Fruit fly (Drosophila melanogaster) whole organism, embryonic: Measurements from ENCODE around the gene klar.
A peak's percentile ranks its signal among the peaks of the same experiment; 100 is the strongest.

Source experiments
- B-H1 ChIP-seq: fragments of 200-800 bp; sonication (Bioruptor generic); IDR thresholded peaks from 3 replicates; pipeline ENCODE4 v1.3.6; 2022; ENCODE audit warnings: missing biosample characterization, missing genetic modification characterization
- BEAF-32 ChIP-seq: fragments of 200-800 bp; sonication (Bioruptor generic); optimal IDR thresholded peaks from 3 replicates; lab custom pipeline; 2017; ENCODE audit warnings: missing biosample characterization, missing genetic modification characterization, mild to moderate bottlenecking, moderate library complexity, missing genetic modification reagents
- Bteb2 ChIP-seq: fragments of 200-800 bp; sonication (Bioruptor generic); optimal IDR thresholded peaks from 2 replicates; lab custom pipeline; 2016; ENCODE audit warnings: missing biosample characterization, missing genetic modification characterization
- CG12391 ChIP-seq: fragments of 200-800 bp; sonication (Bioruptor generic); optimal IDR thresholded peaks from 3 replicates; lab custom pipeline; 2018; ENCODE audit warnings: missing biosample characterization, mild to moderate bottlenecking, missing genetic modification characterization, moderate library complexity
- CG12744 ChIP-seq: fragments of 200-800 bp; sonication (Bioruptor generic); optimal IDR thresholded peaks from 2 replicates; lab custom pipeline; 2016; ENCODE audit warnings: missing biosample characterization, missing genetic modification characterization
- CG12769 ChIP-seq: fragments of 200-800 bp; sonication (Bioruptor generic); optimal IDR thresholded peaks from 2 replicates; lab custom pipeline; 2019; ENCODE audit warnings: missing biosample characterization, mild to moderate bottlenecking, missing genetic modification characterization, moderate library complexity
- CG14441 ChIP-seq: fragments of 200-800 bp; sonication (Bioruptor generic); IDR thresholded peaks from 2 replicates; pipeline ENCODE4 v1.3.6; 2022; ENCODE audit warnings: missing biosample characterization, missing genetic modification characterization
- CG14860 ChIP-seq: fragments of 200-800 bp; sonication (Bioruptor generic); IDR thresholded peaks from 3 replicates; pipeline ENCODE4 v1.3.6; 2022; ENCODE audit warnings: missing biosample characterization, missing genetic modification characterization; ENCODE audit not compliant: partially characterized antibody
- CG15011 ChIP-seq: fragments of 200-800 bp; sonication (Bioruptor generic); optimal IDR thresholded peaks from 3 replicates; lab custom pipeline; 2018; ENCODE audit warnings: missing biosample characterization, mild to moderate bottlenecking, missing genetic modification characterization
- CG17802 ChIP-seq: fragments of 200-800 bp; sonication (Bioruptor generic); optimal IDR thresholded peaks from 2 replicates; lab custom pipeline; 2018; ENCODE audit warnings: missing biosample characterization, mild to moderate bottlenecking, missing genetic modification characterization, moderate library complexity
- CG2202 ChIP-seq: fragments of 200-800 bp; sonication (Bioruptor generic); optimal IDR thresholded peaks from 2 replicates; lab custom pipeline; 2018; ENCODE audit warnings: missing biosample characterization, mild to moderate bottlenecking, missing genetic modification characterization
- CG32532 ChIP-seq: fragments of 200-800 bp; sonication (Bioruptor generic); IDR thresholded peaks from 2 replicates; pipeline ENCODE4 v1.3.6; 2022; ENCODE audit warnings: missing biosample characterization, missing genetic modification characterization
- CG32767 ChIP-seq: fragments of 200-800 bp; sonication (Bioruptor generic); IDR thresholded peaks from 2 replicates; pipeline ENCODE4 v1.3.6; 2022; ENCODE audit warnings: missing biosample characterization, missing genetic modification characterization
- CG4282 ChIP-seq: fragments of 200-800 bp; sonication (Bioruptor generic); optimal IDR thresholded peaks from 2 replicates; lab custom pipeline; 2016; ENCODE audit warnings: missing biosample characterization, missing genetic modification characterization
- CG4328 ChIP-seq: fragments of 200-800 bp; sonication (Bioruptor generic); optimal IDR thresholded peaks from 3 replicates; lab custom pipeline; 2017; ENCODE audit warnings: missing biosample characterization, missing genetic modification reagents, missing genetic modification characterization
- CG4854 ChIP-seq: fragments of 200-800 bp; sonication (Bioruptor generic); optimal IDR thresholded peaks from 2 replicates; lab custom pipeline; 2016; ENCODE audit warnings: missing biosample characterization, missing genetic modification characterization, inconsistent platforms
- CG5180 ChIP-seq: fragments of 200-800 bp; sonication (Bioruptor generic); optimal IDR thresholded peaks from 3 replicates; lab custom pipeline; 2017; ENCODE audit warnings: missing biosample characterization, missing genetic modification characterization, mild to moderate bottlenecking, moderate library complexity, missing genetic modification reagents
- CG6654 ChIP-seq: fragments of 200-800 bp; sonication (Bioruptor generic); optimal IDR thresholded peaks from 2 replicates; lab custom pipeline; 2017; ENCODE audit warnings: missing biosample characterization, mild to moderate bottlenecking, missing genetic modification characterization
- CG7839 ChIP-seq: fragments of 200-800 bp; sonication (Bioruptor generic); optimal IDR thresholded peaks from 3 replicates; lab custom pipeline; 2018; ENCODE audit warnings: missing biosample characterization, mild to moderate bottlenecking, missing genetic modification characterization, moderate library complexity
- CG8290 ChIP-seq, 3 experiments: fragments of 200-800 bp; sonication (Bioruptor generic); optimal IDR thresholded peaks; 2 replicates each; lab custom pipeline; 2016 to 2019; ENCODE audit warnings: missing biosample characterization in 3 of 3, missing genetic modification characterization in 3 of 3, mild to moderate bottlenecking in 2 of 3, moderate library complexity in 1 of 3
- CG9437 ChIP-seq: fragments of 200-800 bp; sonication (Bioruptor generic); optimal IDR thresholded peaks from 2 replicates; lab custom pipeline; 2018; ENCODE audit warnings: missing biosample characterization, mild to moderate bottlenecking, missing genetic modification characterization
- D ChIP-seq, 2 experiments: fragments of 200-800 bp in 1 of 2; fragments of >200 bp in 1 of 2; sonication (Bioruptor generic) in 1 of 2; optimal IDR thresholded peaks; 2 replicates in 1 of 2; 3 replicates in 1 of 2; lab custom pipeline; 2017; ENCODE audit warnings: mild to moderate bottlenecking in 1 of 2, missing biosample characterization in 1 of 2, missing genetic modification characterization in 1 of 2, missing genetic modification reagents in 1 of 2
- HLH3B ChIP-seq: fragments of 200-800 bp; sonication (Bioruptor generic); IDR thresholded peaks from 2 replicates; pipeline ENCODE4 v1.3.6; 2022; ENCODE audit warnings: missing biosample characterization, missing genetic modification characterization
- Hey ChIP-seq: fragments of 200-800 bp; sonication (Bioruptor generic); optimal IDR thresholded peaks from 3 replicates; lab custom pipeline; 2018; ENCODE audit warnings: missing biosample characterization, mild to moderate bottlenecking, missing genetic modification characterization
- Hmx ChIP-seq: fragments of 200-800 bp; sonication (Bioruptor generic); optimal IDR thresholded peaks from 2 replicates; lab custom pipeline; 2016; ENCODE audit warnings: missing biosample characterization, missing genetic modification characterization
- Hr39 ChIP-seq: fragments of >200 bp; optimal IDR thresholded peaks from 2 replicates; lab custom pipeline; 2017
- MBD-R2 ChIP-seq: fragments of 200-800 bp; sonication (Bioruptor generic); IDR thresholded peaks from 2 replicates; pipeline ENCODE4 v1.3.6; 2022; ENCODE audit warnings: missing biosample characterization, missing genetic modification characterization
- NC2β ChIP-seq: fragments of 200-800 bp; sonication (Bioruptor generic); optimal IDR thresholded peaks from 2 replicates; lab custom pipeline; 2016; ENCODE audit warnings: missing biosample characterization, missing genetic modification characterization
- Nf-YC ChIP-seq: fragments of 200-800 bp; optimal IDR thresholded peaks from 3 replicates; lab custom pipeline; 2019; ENCODE audit warnings: missing biosample characterization, mild to moderate bottlenecking, missing genetic modification characterization, moderate library complexity
- al ChIP-seq: fragments of 200-800 bp; sonication (Bioruptor generic); IDR thresholded peaks from 2 replicates; pipeline ENCODE4 v1.3.6; 2022; ENCODE audit warnings: missing biosample characterization, missing genetic modification characterization
- ci ChIP-seq: fragments of 200-800 bp; sonication (Bioruptor generic); IDR thresholded peaks from 3 replicates; pipeline ENCODE4 v1.3.6; 2022; ENCODE audit warnings: missing biosample characterization, missing genetic modification characterization
- da ChIP-seq: fragments of 200-800 bp; sonication (Bioruptor generic); optimal IDR thresholded peaks from 2 replicates; lab custom pipeline; 2016; ENCODE audit warnings: missing biosample characterization, missing genetic modification characterization
- danr ChIP-seq: fragments of 200-800 bp; sonication (Bioruptor generic); IDR thresholded peaks from 2 replicates; pipeline ENCODE4 v1.3.6; 2022; ENCODE audit warnings: missing biosample characterization, missing genetic modification characterization
- dmrt11E ChIP-seq: fragments of 200-800 bp; sonication (Bioruptor generic); optimal IDR thresholded peaks from 3 replicates; lab custom pipeline; 2018; ENCODE audit warnings: missing biosample characterization, mild to moderate bottlenecking, missing genetic modification characterization, moderate library complexity
- dpn ChIP-seq, 2 experiments: fragments of 200-800 bp; sonication (Bioruptor generic); optimal IDR thresholded peaks; 3 replicates each; lab custom pipeline; 2016; ENCODE audit warnings: missing biosample characterization in 2 of 2, missing genetic modification characterization in 2 of 2
- dysf ChIP-seq: fragments of 200-800 bp; sonication (Bioruptor generic); IDR thresholded peaks from 3 replicates; pipeline ENCODE4 v1.3.6; 2022; ENCODE audit warnings: missing biosample characterization, missing genetic modification characterization
- esg ChIP-seq: fragments of 200-800 bp; sonication (Bioruptor generic); conservative IDR thresholded peaks from 2 replicates; pipeline ENCODE4 v1.3.6; 2022; ENCODE audit warnings: missing biosample characterization, missing genetic modification characterization
- gfzf ChIP-seq: fragments of 200-800 bp; sonication (Bioruptor generic); optimal IDR thresholded peaks from 2 replicates; lab custom pipeline; 2016; ENCODE audit warnings: missing biosample characterization, mild to moderate bottlenecking, missing genetic modification characterization, moderate library complexity
- grau ChIP-seq: fragments of 200-800 bp; optimal IDR thresholded peaks from 3 replicates; lab custom pipeline; 2019; ENCODE audit warnings: missing biosample characterization, mild to moderate bottlenecking, missing genetic modification characterization, moderate library complexity
- gro ChIP-seq: fragments of 200-800 bp; sonication (Bioruptor generic); optimal IDR thresholded peaks from 2 replicates; lab custom pipeline; 2016; ENCODE audit warnings: missing biosample characterization, missing genetic modification characterization
- hb ChIP-seq: fragments of 200-800 bp; sonication (Bioruptor generic); IDR thresholded peaks from 3 replicates; pipeline ENCODE4 v1.3.6; 2022; ENCODE audit warnings: missing biosample characterization, missing genetic modification characterization; ENCODE audit not compliant: partially characterized antibody
- jigr1 ChIP-seq: fragments of 200-800 bp; sonication (Bioruptor generic); IDR thresholded peaks from 3 replicates; pipeline ENCODE4 v1.3.6; 2022; ENCODE audit warnings: missing biosample characterization, missing genetic modification characterization
- luna ChIP-seq: fragments of 200-800 bp; sonication (Bioruptor generic); optimal IDR thresholded peaks from 2 replicates; lab custom pipeline; 2016; ENCODE audit warnings: missing biosample characterization, missing genetic modification characterization
- otp ChIP-seq: fragments of 200-800 bp; sonication (Bioruptor generic); IDR thresholded peaks from 3 replicates; pipeline ENCODE4, ENCODE4 v1.3.6; 2022; ENCODE audit warnings: missing biosample characterization, missing genetic modification characterization
- p53 ChIP-seq: fragments of 200-800 bp; sonication (Bioruptor generic); optimal IDR thresholded peaks from 2 replicates; lab custom pipeline; 2016; ENCODE audit warnings: missing biosample characterization, missing genetic modification characterization
- psq ChIP-seq: fragments of 200-800 bp; sonication (Bioruptor generic); optimal IDR thresholded peaks from 2 replicates; lab custom pipeline; 2017; ENCODE audit warnings: missing biosample characterization, missing genetic modification characterization
- repo ChIP-seq: fragments of 200-800 bp; sonication (Bioruptor generic); optimal IDR thresholded peaks from 2 replicates; lab custom pipeline; 2016; ENCODE audit warnings: missing biosample characterization, missing genetic modification characterization
- wdn ChIP-seq: fragments of 200-800 bp; sonication (Bioruptor generic); IDR thresholded peaks from 2 replicates; pipeline ENCODE4 v1.3.6; 2022; ENCODE audit warnings: missing biosample characterization, missing genetic modification characterization
- zen ChIP-seq: fragments of 200-800 bp; sonication (Bioruptor generic); optimal IDR thresholded peaks from 3 replicates; lab custom pipeline; 2018; ENCODE audit warnings: missing biosample characterization, mild to moderate bottlenecking, missing genetic modification characterization, moderate library complexity

Gene klar

DNA sequence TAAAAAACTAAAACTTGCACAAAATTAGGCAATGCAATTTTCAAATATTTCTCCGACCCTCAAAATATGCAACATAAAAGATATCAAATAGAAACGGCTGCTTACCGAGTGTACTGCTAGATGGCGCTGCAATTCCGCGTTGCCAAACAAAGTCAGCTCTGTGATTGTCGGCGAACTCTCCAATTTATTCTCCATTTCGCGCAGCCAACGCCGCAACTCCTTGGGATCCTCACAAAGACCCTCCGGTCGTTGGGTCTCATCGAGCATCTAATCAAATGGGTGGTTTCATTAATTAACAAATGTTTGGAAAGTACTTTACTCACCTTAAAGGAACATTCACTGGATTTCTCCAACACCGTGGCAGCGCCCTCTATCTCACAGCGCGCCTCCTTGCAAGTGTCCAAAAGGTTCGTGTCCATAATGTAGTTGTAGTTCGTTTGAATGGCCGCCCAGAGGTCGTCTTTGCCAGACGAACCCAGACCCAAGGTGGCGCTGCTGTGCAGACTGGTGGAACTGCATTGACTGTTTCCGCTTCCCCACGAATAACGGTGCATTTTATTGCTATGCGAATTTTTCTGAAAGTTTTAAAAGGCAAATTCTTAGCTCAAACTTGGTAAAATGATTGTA is 34.5 kb downstream of the klar start (continued):
- no peak for TF ChIP-seq psq (GFP tag; lab: Kevin White, UChicago)
- peak; percentile 49 for TF ChIP-seq Nf-YC (tag; lab: Kevin White, UChicago)
- TF ChIP-seq CG15011 (GFP tag; lab: Kevin White, UChicago), result no peak
- TF ChIP-seq dysf (GFP tag; lab: Robert Waterston, UW), result peak; percentile 78
- TF ChIP-seq BEAF-32, result peak; percentile 23
- peak; percentile 38 for TF ChIP-seq Bteb2 (GFP tag; lab: Kevin White, UChicago)
- TF ChIP-seq zen (tag; lab: Kevin White, UChicago), result peak; percentile 35
- TF ChIP-seq al, result peak; percentile 51
- TF ChIP-seq HLH3B, result peak; percentile 62
- TF ChIP-seq B-H1 (GFP tag; lab: Robert Waterston, UW), result peak; percentile 55; the same call in 2 of the 3 replicates
- TF ChIP-seq CG4854 (GFP tag; lab: Kevin White, UChicago), result peak; percentile 91
- peak; percentile 29 for TF ChIP-seq CG4282 (GFP tag; lab: Kevin White, UChicago)
- no peak for TF ChIP-seq Hey (tag; lab: Kevin White, UChicago)
- peak; percentile 51 for TF ChIP-seq esg
- peak; percentile 65 for TF ChIP-seq grau
- TF ChIP-seq wdn (GFP tag; lab: Robert Waterston, UW), result peak; percentile 23; the same call in 1 of the 2 replicates
- TF ChIP-seq CG8290 (GFP tag; optimal IDR thresholded peaks at IDR 0.05; lab: Kevin White, UChicago), result peak; percentile 81
- TF ChIP-seq CG8290 (tag; optimal IDR thresholded peaks at IDR 0.05; lab: Kevin White, UChicago), result peak; percentile 23 to 93
- no peak for TF ChIP-seq hb (GFP tag; lab: Robert Waterston, UW)
- TF ChIP-seq CG2202 (tag; lab: Kevin White, UChicago), result no peak
- TF ChIP-seq otp, result peak; percentile 41; the same call in 2 of the 3 replicates
- TF ChIP-seq CG6654 (GFP tag; lab: Kevin White, UChicago), result peak; percentile 52
- TF ChIP-seq dpn (GFP tag; optimal IDR thresholded peaks at IDR 0.05; lab: Kevin White, UChicago), result peak; percentile 80 to 81
- TF ChIP-seq CG7839 (tag; lab: Kevin White, UChicago), result peak; percentile 71
- TF ChIP-seq gro (GFP tag; lab: Kevin White, UChicago), result peak; percentile 22
- no peak for TF ChIP-seq CG5180 (GFP tag; lab: Kevin White, UChicago)
- peak; percentile 78 for TF ChIP-seq CG14441 (GFP tag; lab: Robert Waterston, UW)
- peak; percentile 18 for TF ChIP-seq gfzf
- no peak for TF ChIP-seq CG32767
- TF ChIP-seq Hr39 (lab: Kevin White, UChicago), result no peak
- TF ChIP-seq CG9437 (GFP tag; lab: Kevin White, UChicago), result peak; percentile 24
- TF ChIP-seq luna, result peak; percentile 32
- peak; percentile 81 for TF ChIP-seq NC2β (GFP tag; lab: Kevin White, UChicago)
- peak; percentile 76 for TF ChIP-seq p53 (GFP tag; lab: Kevin White, UChicago)
- TF ChIP-seq CG14860 (GFP tag; lab: Robert Waterston, UW), result no peak
- TF ChIP-seq da (GFP tag; lab: Kevin White, UChicago), result peak; percentile 55
- TF ChIP-seq repo, result peak; percentile 66
- TF ChIP-seq D (optimal IDR thresholded peaks at IDR 0.05; lab: Kevin White, UChicago), result no peak
- peak; percentile 13 for TF ChIP-seq D (GFP tag; optimal IDR thresholded peaks at IDR 0.05; lab: Kevin White, UChicago)
- TF ChIP-seq CG32532 (GFP tag; lab: Robert Waterston, UW), result peak; percentile 91
- TF ChIP-seq CG4328, result peak; percentile 36
- no peak for TF ChIP-seq Hmx
- TF ChIP-seq jigr1 (GFP tag; lab: Robert Waterston, UW), result no peak
- peak; percentile 68 for TF ChIP-seq CG12769 (tag; lab: Kevin White, UChicago)
- peak; percentile 91 for TF ChIP-seq ci (GFP tag; lab: Robert Waterston, UW)
- TF ChIP-seq MBD-R2 (GFP tag; lab: Robert Waterston, UW), result no peak
- TF ChIP-seq CG12744, result peak; percentile 59
- TF ChIP-seq danr (GFP tag; lab: Robert Waterston, UW), result peak; percentile 45; the same call in 1 of the 2 replicates
- peak; percentile 63 for TF ChIP-seq dmrt11E (tag; lab: Kevin White, UChicago)
- TF ChIP-seq CG17802 (tag; lab: Kevin White, UChicago), result peak; percentile 49
- TF ChIP-seq CG12391 (tag; lab: Kevin White, UChicago), result no peak
